Worm (Caenorhabditis elegans) whole organism, L1 larva: ENCODE measurements around the gene hyl-2.
A peak's percentile ranks its signal among the peaks of the same experiment; 100 is the strongest.

ENCODE experiments used
- C04F5.9 ChIP-seq: sonication (generic microtip); optimal IDR thresholded peaks from 2 replicates; lab custom pipeline; 2016; ENCODE audit warnings: missing genetic modification characterization, missing compliant biosample characterization
- C16A3.4 ChIP-seq: fragments of 150-350 bp; optimal IDR thresholded peaks from 2 replicates; lab custom pipeline; 2014; ENCODE audit warnings: missing biosample characterization, missing genetic modification characterization
- aha-1 ChIP-seq: fragments of 150-350 bp; optimal IDR thresholded peaks from 2 replicates; lab custom pipeline; 2014; ENCODE audit warnings: missing biosample characterization, missing genetic modification characterization
- alr-1 ChIP-seq: fragments of 200-800 bp; sonication (Bioruptor generic); optimal IDR thresholded peaks from 2 replicates; lab custom pipeline; 2018; ENCODE audit warnings: borderline replicate concordance, mild to moderate bottlenecking, missing genetic modification characterization, missing compliant biosample characterization
- ama-1 ChIP-seq: fragments of 150-350 bp; optimal IDR thresholded peaks from 2 replicates; lab custom pipeline; 2014
- blmp-1 ChIP-seq: fragments of 150-350 bp; optimal IDR thresholded peaks from 2 replicates; lab custom pipeline; 2014; ENCODE audit warnings: missing biosample characterization, missing genetic modification characterization
- ceh-63 ChIP-seq: fragments of 200-800 bp; sonication (Bioruptor generic); optimal IDR thresholded peaks from 2 replicates; lab custom pipeline; 2018; ENCODE audit warnings: mild to moderate bottlenecking, missing genetic modification characterization, missing compliant biosample characterization
- ceh-8 ChIP-seq: fragments of 200-800 bp; sonication (Bioruptor generic); optimal IDR thresholded peaks from 2 replicates; lab custom pipeline; 2018; ENCODE audit warnings: mild to moderate bottlenecking, missing genetic modification characterization, moderate library complexity, missing compliant biosample characterization
- ceh-82 ChIP-seq, 3 experiments: fragments of 150-350 bp in 1 of 3; sonication (generic microtip) in 2 of 3; optimal IDR thresholded peaks; 2 replicates each; lab custom pipeline; 2014 to 2017; ENCODE audit warnings: missing biosample characterization in 3 of 3, missing genetic modification characterization in 3 of 3
- ceh-90 ChIP-seq: sonication (generic microtip); optimal IDR thresholded peaks from 2 replicates; lab custom pipeline; 2016; ENCODE audit warnings: missing genetic modification characterization, missing compliant biosample characterization
- efl-1 ChIP-seq, 4 experiments: fragments of 150-350 bp; optimal IDR thresholded peaks in 3 of 4; peaks in 1 of 4; 1 replicate in 1 of 4; 2 replicates in 3 of 4; lab custom pipeline; 2014; ENCODE audit warnings: missing biosample characterization in 2 of 4, missing genetic modification characterization in 2 of 4, missing genetic modification reagents in 2 of 4
- efl-3 ChIP-seq: fragments of 200-800 bp; sonication (Bioruptor generic); optimal IDR thresholded peaks from 2 replicates; lab custom pipeline; 2018; ENCODE audit warnings: mild to moderate bottlenecking, missing genetic modification characterization, missing compliant biosample characterization
- egl-27 ChIP-seq, 2 experiments: fragments of 150-350 bp in 1 of 2; sonication (generic microtip); optimal IDR thresholded peaks; 3 replicates each; lab custom pipeline; 2017 to 2018; ENCODE audit warnings: missing biosample characterization in 2 of 2, missing genetic modification characterization in 2 of 2, missing genetic modification reagents in 2 of 2
- elt-2 ChIP-seq: sonication (generic microtip); optimal IDR thresholded peaks from 2 replicates; lab custom pipeline; 2016; ENCODE audit warnings: missing genetic modification characterization, mild to moderate bottlenecking, inconsistent platforms, missing compliant biosample characterization, missing genetic modification reagents
- elt-3 ChIP-seq, 6 experiments: fragments of 150-350 bp in 1 of 6; sonication (generic microtip); optimal IDR thresholded peaks; 2 replicates each; lab custom pipeline; 2017 to 2018; ENCODE audit warnings: missing biosample characterization in 6 of 6, missing genetic modification characterization in 6 of 6, inconsistent platforms in 1 of 6
- ets-5 ChIP-seq: fragments of 200-800 bp; sonication (Bioruptor generic); IDR thresholded peaks from 2 replicates; pipeline ENCODE4 v1.3.6; 2022; ENCODE audit warnings: missing genetic modification characterization, missing compliant biosample characterization
- hlh-17 ChIP-seq: fragments of 200-800 bp; sonication (Bioruptor generic); optimal IDR thresholded peaks from 2 replicates; lab custom pipeline; 2018; ENCODE audit warnings: missing genetic modification characterization, mild to moderate bottlenecking, missing compliant biosample characterization, moderate library complexity, borderline replicate concordance
- hlh-4 ChIP-seq: sonication (generic microtip); optimal IDR thresholded peaks from 2 replicates; lab custom pipeline; 2016; ENCODE audit warnings: mild to moderate bottlenecking, missing genetic modification characterization, missing compliant biosample characterization
- isw-1 ChIP-seq: fragments of 200-800 bp; sonication (Bioruptor generic); IDR thresholded peaks from 2 replicates; pipeline ENCODE4 v1.3.6; 2022; ENCODE audit warnings: missing genetic modification characterization, missing compliant biosample characterization
- jun-1 ChIP-seq: fragments of 150-350 bp; optimal IDR thresholded peaks from 2 replicates; lab custom pipeline; 2014; ENCODE audit warnings: missing biosample characterization, missing genetic modification reagents, missing genetic modification characterization
- lin-14 ChIP-seq: fragments of 200-800 bp; sonication (Bioruptor generic); optimal IDR thresholded peaks from 2 replicates; lab custom pipeline; 2018; ENCODE audit warnings: mild to moderate bottlenecking, missing genetic modification characterization, moderate library complexity, missing compliant biosample characterization
- lin-35 ChIP-seq, 2 experiments: fragments of 150-350 bp; optimal IDR thresholded peaks; 2 replicates each; lab custom pipeline; 2014; ENCODE audit warnings: missing biosample characterization in 2 of 2, missing genetic modification characterization in 2 of 2, missing genetic modification reagents in 2 of 2
- lin-39 ChIP-seq: fragments of 150-350 bp; optimal IDR thresholded peaks from 2 replicates; lab custom pipeline; 2014; ENCODE audit warnings: missing biosample characterization, missing genetic modification reagents, missing genetic modification characterization
- lir-3 ChIP-seq: sonication (generic microtip); optimal IDR thresholded peaks from 2 replicates; lab custom pipeline; 2016; ENCODE audit warnings: mild to moderate bottlenecking, missing genetic modification characterization, moderate library complexity, missing compliant biosample characterization; ENCODE audit not compliant: poor library complexity
- lsy-2 ChIP-seq, 2 experiments: fragments of 150-350 bp; optimal IDR thresholded peaks; 2 replicates each; lab custom pipeline; 2014; ENCODE audit warnings: missing biosample characterization in 2 of 2, missing genetic modification characterization in 2 of 2
- mdl-1 ChIP-seq, 2 experiments: fragments of 150-350 bp; optimal IDR thresholded peaks; 2 replicates each; lab custom pipeline; 2014 to 2017; ENCODE audit warnings: missing biosample characterization in 2 of 2, missing genetic modification characterization in 2 of 2, inconsistent platforms in 1 of 2
- mef-2 ChIP-seq: fragments of 150-350 bp; optimal IDR thresholded peaks from 2 replicates; lab custom pipeline; 2014; ENCODE audit warnings: missing biosample characterization, missing genetic modification characterization
- nhr-20 ChIP-seq: sonication (generic microtip); optimal IDR thresholded peaks from 2 replicates; lab custom pipeline; 2016; ENCODE audit warnings: mild to moderate bottlenecking, missing genetic modification characterization, missing compliant biosample characterization
- nhr-47 ChIP-seq: sonication (generic microtip); optimal IDR thresholded peaks from 2 replicates; lab custom pipeline; 2016; ENCODE audit warnings: mild to moderate bottlenecking, missing genetic modification characterization, moderate library complexity, missing compliant biosample characterization
- nhr-71 ChIP-seq: sonication (generic microtip); optimal IDR thresholded peaks from 2 replicates; lab custom pipeline; 2016; ENCODE audit warnings: mild to moderate bottlenecking, missing genetic modification characterization, moderate library complexity, missing compliant biosample characterization
- nhr-84 ChIP-seq: sonication (generic microtip); optimal IDR thresholded peaks from 2 replicates; lab custom pipeline; 2017; ENCODE audit warnings: missing biosample characterization, missing genetic modification characterization
- nhr-85 ChIP-seq: sonication (generic microtip); peaks from one replicate; lab custom pipeline; 2016; ENCODE audit warnings: missing genetic modification characterization, inconsistent platforms, missing compliant biosample characterization
- nhr-90 ChIP-seq: sonication (generic microtip); optimal IDR thresholded peaks from 2 replicates; lab custom pipeline; 2016; ENCODE audit warnings: mild to moderate bottlenecking, missing genetic modification characterization, missing compliant biosample characterization; ENCODE audit not compliant: poor library complexity
- pqm-1 ChIP-seq: sonication (generic microtip); optimal IDR thresholded peaks from 3 replicates; lab custom pipeline; 2017; ENCODE audit warnings: missing biosample characterization, missing genetic modification characterization
- rnt-1 ChIP-seq: sonication (generic microtip); optimal IDR thresholded peaks from 2 replicates; lab custom pipeline; 2016; ENCODE audit warnings: mild to moderate bottlenecking, missing genetic modification characterization, moderate library complexity, missing compliant biosample characterization
- skn-1 ChIP-seq: fragments of 150-350 bp; optimal IDR thresholded peaks from 2 replicates; lab custom pipeline; 2014; ENCODE audit warnings: missing biosample characterization, missing genetic modification characterization
- snu-23 ChIP-seq: sonication (generic microtip); optimal IDR thresholded peaks from 2 replicates; lab custom pipeline; 2016; ENCODE audit warnings: missing genetic modification characterization, missing compliant biosample characterization
- sptf-1 ChIP-seq: fragments of 150-350 bp; optimal IDR thresholded peaks from 2 replicates; lab custom pipeline; 2014; ENCODE audit warnings: missing biosample characterization, missing genetic modification characterization
- unc-130 ChIP-seq: fragments of 150-350 bp; optimal IDR thresholded peaks from 2 replicates; lab custom pipeline; 2017; ENCODE audit warnings: missing biosample characterization, missing genetic modification characterization, inconsistent platforms
- unc-62 ChIP-seq: fragments of 150-350 bp; optimal IDR thresholded peaks from 2 replicates; lab custom pipeline; 2014; ENCODE audit warnings: missing biosample characterization, missing genetic modification reagents, missing genetic modification characterization
- unc-98 ChIP-seq: fragments of 200-800 bp; sonication (Bioruptor generic); IDR thresholded peaks from 2 replicates; pipeline ENCODE4 v1.3.6; 2022; ENCODE audit warnings: missing genetic modification characterization, missing compliant biosample characterization
- ztf-11 ChIP-seq, 2 experiments: sonication (generic microtip); optimal IDR thresholded peaks; 2 replicates each; lab custom pipeline; 2016 to 2017; ENCODE audit warnings: missing genetic modification characterization in 2 of 2, missing biosample characterization in 1 of 2, missing compliant biosample characterization in 1 of 2

Gene hyl-2

ce11 chrX:4673165-4673756 lies 26.0 kb downstream of the hyl-2 start, which contains the start of gene tmem-135:
Gene tmem-135 (plus strand): TSS chrX:4673706.
- TF ChIP-seq nhr-90 (no peak), pqm-1 (no peak), elt-2 (tag; lab: Kevin White, UChicago) (peak; percentile 49), nhr-71 (tag; lab: Kevin White, UChicago) (no peak), elt-3 (tag; optimal IDR thresholded peaks at IDR 0.05; lab: Kevin White, UChicago) (peak in 1 of 6 experiments; percentile 36), unc-130 (tag; lab: Kevin White, UChicago) (no peak), blmp-1 (tag; lab: Kevin White, UChicago) (no peak), lsy-2 (tag; optimal IDR thresholded peaks at IDR 0.05; lab: Kevin White, UChicago) (no peak), nhr-20 (tag; lab: Kevin White, UChicago) (peak; percentile 8), lin-39 (tag; lab: Kevin White, UChicago) (no peak), alr-1 (tag; lab: Kevin White, UChicago) (no peak), ceh-90 (tag; lab: Kevin White, UChicago) (no peak), hlh-17 (GFP tag; lab: Kevin White, UChicago) (no peak), lir-3 (tag; lab: Kevin White, UChicago) (no peak), lin-35 (GFP tag; optimal IDR thresholded peaks at IDR 0.05; lab: Kevin White, UChicago) (peak in 1 of 2 experiments; percentile 34), C04F5.9 (no peak), unc-98 (GFP tag; lab: Robert Waterston, UW) (no peak), ceh-82 (tag; optimal IDR thresholded peaks at IDR 0.05; lab: Kevin White, UChicago) (no peak), ztf-11 (tag; optimal IDR thresholded peaks at IDR 0.05; lab: Kevin White, UChicago) (no peak), lin-14 (GFP tag; lab: Kevin White, UChicago) (peak; percentile 3), ceh-63 (GFP tag; lab: Kevin White, UChicago) (no peak)

- TF ChIP-seq snu-23 (GFP tag; lab: Kevin White, UChicago) (no peak), nhr-84 (tag; lab: Kevin White, UChicago) (no peak), nhr-20 (tag; lab: Kevin White, UChicago) (no peak), jun-1 (no peak), aha-1 (no peak), ceh-63 (GFP tag; lab: Kevin White, UChicago) (no peak), ztf-11 (tag; optimal IDR thresholded peaks at IDR 0.05; lab: Kevin White, UChicago) (no peak), ama-1 (no peak), sptf-1 (no peak), egl-27 (tag; optimal IDR thresholded peaks at IDR 0.05; lab: Kevin White, UChicago) (no peak), rnt-1 (tag; lab: Kevin White, UChicago) (no peak), nhr-90 (no peak), ets-5 (no peak), isw-1 (GFP tag; lab: Robert Waterston, UW) (no peak), mdl-1 (tag; optimal IDR thresholded peaks at IDR 0.05; lab: Kevin White, UChicago) (no peak), mef-2 (tag; lab: Kevin White, UChicago) (no peak)
- TF ChIP-seq, all 84 proteins: peak for 0
These were observed 27.4 kb downstream of the hyl-2 start for ce11 chrX:4671837-4672236.

ce11 chrX:4667788-4668187 lies 31.5 kb downstream of the hyl-2 start, which contains the start of gene mfsd-12:
Gene mfsd-12 (plus strand): TSS chrX:4668088.
- TF ChIP-seq lsy-2 (tag; optimal IDR thresholded peaks at IDR 0.05; lab: Kevin White, UChicago) (no peak), nhr-47 (no peak), efl-3 (no peak), skn-1 (peak; percentile 22), blmp-1 (tag; lab: Kevin White, UChicago) (peak; percentile 2), C16A3.4 (tag; lab: Kevin White, UChicago) (no peak), nhr-85 (no peak), ceh-8 (GFP tag; lab: Kevin White, UChicago) (no peak), hlh-4 (tag; lab: Kevin White, UChicago) (no peak), efl-1 (optimal IDR thresholded peaks at IDR 0.05; lab: Kevin White, UChicago) (no peak), efl-1 (GFP tag; optimal IDR thresholded peaks at IDR 0.05 in 1 of 2; lab: Kevin White, UChicago) (peak in 1 of 2 experiments; percentile 42), lin-35 (GFP tag; optimal IDR thresholded peaks at IDR 0.05; lab: Kevin White, UChicago) (no peak), unc-62 (GFP tag; lab: Kevin White, UChicago) (no peak)
